Worm (Caenorhabditis elegans): Measurements from ENCODE around the gene srh-243.

srh-243 gene

ce11 chrV:2872947-2873346 lies 2.7 kb downstream of the srh-243 start:
- TF ChIP-seq rbr-2 (tag; optimal IDR thresholded peaks at IDR 0.05) (no peak), hif-1 (tag; optimal IDR thresholded peaks at IDR 0.05) (no peak), F44E2.7 (GFP tag; IDR thresholded peaks at IDR 0.05) (0 out of 2 replicates have a peak, but pooled peaks have one; percentile 18), nhr-6 (tag; optimal IDR thresholded peaks at IDR 0.05) (no peak), nhr-102 (tag; optimal IDR thresholded peaks at IDR 0.05) (peak; percentile 17), F49E8.2 (tag; optimal IDR thresholded peaks at IDR 0.05; ENCODE audit: borderline replicate concordance) (no peak), snpc-1.2 (GFP tag; IDR thresholded peaks at IDR 0.05) (no peak), Y75B8A.6 (GFP tag; IDR thresholded peaks at IDR 0.05) (no peak), unc-62 (GFP tag; optimal IDR thresholded peaks at IDR 0.05 in 1 of 2) (peak in 1 of 2 experiments; percentile 88), unc-62 (tag; optimal IDR thresholded peaks at IDR 0.05) (no peak)

DNA sequence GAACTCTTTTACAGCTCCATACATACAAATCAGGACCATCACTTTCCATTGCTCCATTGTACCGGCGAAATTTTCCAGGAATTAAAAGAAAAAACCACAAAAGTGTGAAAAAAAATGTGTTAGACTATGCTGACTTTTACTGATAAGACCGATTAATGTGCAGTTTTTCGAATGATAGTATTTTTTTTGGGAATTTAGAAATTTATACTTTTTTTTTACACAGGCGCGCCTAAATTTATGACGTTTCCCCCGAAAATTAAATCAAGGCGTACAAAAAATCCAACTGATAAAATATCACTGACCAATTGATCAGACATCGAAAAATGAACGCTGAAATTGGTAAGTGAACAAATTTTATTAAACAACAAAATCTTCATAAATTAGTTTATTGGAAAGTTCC lies 5.2 kb downstream of the srh-243 start, which contains the start of gene folt-2:
Gene folt-2 (minus strand): TSS at position 179 of the 400 bp plus-strand sequence.
- TF ChIP-seq pqm-1 (tag; optimal IDR thresholded peaks at IDR 0.05) (peak; percentile 25), hlh-11 (tag; optimal IDR thresholded peaks at IDR 0.05) (peak; percentile 37), nhr-102 (tag; optimal IDR thresholded peaks at IDR 0.05) (no peak), mep-1 (tag; optimal IDR thresholded peaks at IDR 0.05) (peak; percentile 16), R02D3.7 (tag; optimal IDR thresholded peaks at IDR 0.05) (no peak), pha-4 (GFP tag; IDR thresholded peaks at IDR 0.05) (no peak), pha-4 (tag; optimal IDR thresholded peaks at IDR 0.05) (no peak), dve-1 (tag; optimal IDR thresholded peaks at IDR 0.05; ENCODE audit: insufficient read depth) (peak; percentile 74), fos-1 (tag; optimal IDR thresholded peaks at IDR 0.05) (no peak), php-3 (GFP tag; IDR thresholded peaks at IDR 0.05) (peak; percentile 56; the same call in 1 of the 2 replicates), daf-16 (GFP tag; optimal IDR thresholded peaks at IDR 0.05) (no peak), daf-16 (tag; optimal IDR thresholded peaks at IDR 0.05) (peak; percentile 48), hmg-1.1 (GFP tag; IDR thresholded peaks at IDR 0.05) (no peak), mdl-1 (tag; optimal IDR thresholded peaks at IDR 0.05) (no peak), nhr-28 (tag; optimal IDR thresholded peaks at IDR 0.05) (no peak), lin-38 (GFP tag; IDR thresholded peaks at IDR 0.05) (no peak), dmd-6 (GFP tag; IDR thresholded peaks at IDR 0.05) (peak; percentile 72)

ce11 chrV:2876188-2876831 lies 6.1 kb downstream of the srh-243 start:
- TF ChIP-seq nhr-25 (tag; optimal IDR thresholded peaks at IDR 0.05; ENCODE audit: borderline replicate concordance, insufficient read depth) (no peak), ctbp-1 (GFP tag; IDR thresholded peaks at IDR 0.05) (no peak), aha-1 (tag) (peak; percentile 65), pha-4 (GFP tag; IDR thresholded peaks at IDR 0.05) (no peak), pha-4 (tag; optimal IDR thresholded peaks at IDR 0.05) (no peak), unc-62 (GFP tag; optimal IDR thresholded peaks at IDR 0.05 in 1 of 2) (peak in 1 of 2 experiments; percentile 76), unc-62 (tag; optimal IDR thresholded peaks at IDR 0.05) (no peak), php-3 (GFP tag; IDR thresholded peaks at IDR 0.05) (0 out of 2 replicates have a peak, but pooled peaks have one; percentile 13), gei-8 (GFP tag; optimal IDR thresholded peaks at IDR 0.05) (no peak), mes-2 (tag; optimal IDR thresholded peaks at IDR 0.05; ENCODE audit: poor library complexity, severe bottlenecking) (no peak)

DNA sequence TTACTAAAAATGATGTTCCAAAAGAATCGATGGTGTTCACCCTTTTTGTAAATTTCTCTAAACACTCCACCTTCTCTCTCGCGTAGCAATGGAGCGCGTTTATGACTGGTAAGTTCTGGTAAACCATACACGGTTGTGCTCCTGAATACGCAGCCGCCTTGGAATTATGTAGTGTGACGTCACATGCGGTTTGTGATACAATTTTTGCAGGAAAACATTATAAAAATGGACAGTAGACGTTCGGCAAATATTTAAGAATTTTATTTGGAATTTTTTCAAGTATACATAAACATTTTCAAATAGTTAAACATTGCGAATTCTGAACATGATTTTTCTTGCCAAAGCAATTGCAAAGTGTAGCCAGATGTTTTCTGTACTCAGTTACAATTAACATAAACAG lies 7.3 kb downstream of the srh-243 start, which contains the start of gene F37B4.10:
Gene F37B4.10 (minus strand): TSS at position 101 of the 400 bp plus-strand sequence.
- TF ChIP-seq unc-62 (GFP tag; optimal IDR thresholded peaks at IDR 0.05 in 1 of 2), result peak in 1 of 2 experiments; percentile 82
- TF ChIP-seq unc-62 (tag; optimal IDR thresholded peaks at IDR 0.05), result no peak
- no peak for TF ChIP-seq dmd-8 (GFP tag; IDR thresholded peaks at IDR 0.05)
- TF ChIP-seq ztf-7 (tag; optimal IDR thresholded peaks at IDR 0.05), result no peak
- no peak for TF ChIP-seq pqm-1 (tag; optimal IDR thresholded peaks at IDR 0.05)
- no peak for TF ChIP-seq daf-16 (GFP tag; optimal IDR thresholded peaks at IDR 0.05)
- peak; percentile 16 for TF ChIP-seq daf-16 (tag; optimal IDR thresholded peaks at IDR 0.05)
- TF ChIP-seq nhr-28 (tag; optimal IDR thresholded peaks at IDR 0.05), result peak; percentile 12
- no peak for TF ChIP-seq dve-1 (tag; optimal IDR thresholded peaks at IDR 0.05; ENCODE audit: insufficient read depth)
- TF ChIP-seq lsy-2 (tag; optimal IDR thresholded peaks at IDR 0.05), result no peak
- TF ChIP-seq mes-2 (tag; optimal IDR thresholded peaks at IDR 0.05; ENCODE audit: poor library complexity, severe bottlenecking), result no peak

Data from whole organism, L4 larva.